Worm (Caenorhabditis elegans) whole organism, L2 larva: Measurements from ENCODE around the gene fars-3.

Source experiments
- C34F6.9 ChIP-seq: fragments of 150-350 bp; optimal IDR thresholded peaks from 2 replicates; lab custom pipeline; 2014; ENCODE audit warnings: missing biosample characterization, missing genetic modification characterization
- F13H6.1 ChIP-seq: sonication (generic microtip); optimal IDR thresholded peaks from 2 replicates; lab custom pipeline; 2016; ENCODE audit warnings: missing genetic modification characterization, missing compliant biosample characterization
- ZK546.5 ChIP-seq: sonication (generic microtip); optimal IDR thresholded peaks from 2 replicates; lab custom pipeline; 2017; ENCODE audit warnings: missing biosample characterization, missing genetic modification characterization
- alr-1 ChIP-seq: fragments of 150-350 bp; optimal IDR thresholded peaks from 2 replicates; lab custom pipeline; 2014; ENCODE audit warnings: missing biosample characterization, missing genetic modification characterization
- aly-2 ChIP-seq: fragments of 150-350 bp; optimal IDR thresholded peaks from 2 replicates; lab custom pipeline; 2014; ENCODE audit warnings: missing biosample characterization, missing genetic modification characterization
- ama-1 ChIP-seq: fragments of 150-350 bp; optimal IDR thresholded peaks from 2 replicates; lab custom pipeline; 2018; ENCODE audit warnings: inconsistent platforms
- blmp-1 ChIP-seq: sonication (generic microtip); optimal IDR thresholded peaks from 2 replicates; lab custom pipeline; 2017; ENCODE audit warnings: missing genetic modification characterization, mild to moderate bottlenecking, missing compliant biosample characterization, antibody characterized with exemption, moderate library complexity; ENCODE audit not compliant: insufficient read depth
- ceh-16 ChIP-seq: fragments of 150-350 bp; optimal IDR thresholded peaks from 2 replicates; lab custom pipeline; 2014; ENCODE audit warnings: missing biosample characterization, missing genetic modification characterization
- ceh-82 ChIP-seq: fragments of 150-350 bp; optimal IDR thresholded peaks from 2 replicates; lab custom pipeline; 2014; ENCODE audit warnings: missing biosample characterization, missing genetic modification characterization
- crh-2 ChIP-seq: sonication (generic microtip); optimal IDR thresholded peaks from 2 replicates; lab custom pipeline; 2017; ENCODE audit warnings: missing biosample characterization, missing genetic modification characterization
- dmd-4 ChIP-seq: sonication (generic microtip); optimal IDR thresholded peaks from 2 replicates; lab custom pipeline; 2017; ENCODE audit warnings: missing biosample characterization, missing genetic modification characterization
- egl-27 ChIP-seq: sonication (generic microtip); optimal IDR thresholded peaks from 3 replicates; lab custom pipeline; 2017; ENCODE audit warnings: missing biosample characterization, missing genetic modification reagents, missing genetic modification characterization
- elt-1 ChIP-seq: fragments of 150-350 bp; optimal IDR thresholded peaks from 2 replicates; lab custom pipeline; 2014; ENCODE audit warnings: missing biosample characterization, missing genetic modification characterization
- elt-3 ChIP-seq: sonication (generic microtip); optimal IDR thresholded peaks from 2 replicates; lab custom pipeline; 2017; ENCODE audit warnings: missing biosample characterization, missing genetic modification characterization
- fos-1 ChIP-seq: fragments of 150-350 bp; optimal IDR thresholded peaks from 2 replicates; lab custom pipeline; 2014; ENCODE audit warnings: missing biosample characterization, missing genetic modification characterization
- gmeb-1 ChIP-seq: fragments of 150-350 bp; optimal IDR thresholded peaks from 2 replicates; lab custom pipeline; 2014; ENCODE audit warnings: missing biosample characterization, missing genetic modification characterization
- lin-11 ChIP-seq: fragments of 150-350 bp; sonication (generic microtip); optimal IDR thresholded peaks from 2 replicates; lab custom pipeline; 2014; ENCODE audit warnings: missing biosample characterization, missing genetic modification characterization, inconsistent platforms, mixed read lengths
- lin-13 ChIP-seq: fragments of 150-350 bp; optimal IDR thresholded peaks from 2 replicates; lab custom pipeline; 2014; ENCODE audit warnings: missing biosample characterization, missing genetic modification reagents, missing genetic modification characterization
- lin-39 ChIP-seq: fragments of 150-350 bp; optimal IDR thresholded peaks from 2 replicates; lab custom pipeline; 2014; ENCODE audit warnings: missing biosample characterization, missing genetic modification reagents, missing genetic modification characterization
- lsy-2 ChIP-seq, 2 experiments: fragments of 150-350 bp in 1 of 2; sonication (generic microtip) in 1 of 2; optimal IDR thresholded peaks; 2 replicates each; lab custom pipeline; 2014 to 2017; ENCODE audit warnings: missing biosample characterization in 2 of 2, missing genetic modification characterization in 2 of 2
- mab-5 ChIP-seq: fragments of 150-350 bp; optimal IDR thresholded peaks from 2 replicates; lab custom pipeline; 2014; ENCODE audit warnings: missing biosample characterization, missing genetic modification characterization
- mbf-1 ChIP-seq: sonication (generic microtip); optimal IDR thresholded peaks from 2 replicates; lab custom pipeline; 2017; ENCODE audit warnings: missing biosample characterization, missing genetic modification characterization
- mdl-1 ChIP-seq, 2 experiments: fragments of 150-350 bp in 1 of 2; sonication (generic microtip) in 1 of 2; optimal IDR thresholded peaks; 2 replicates each; lab custom pipeline; 2017; ENCODE audit warnings: missing biosample characterization in 2 of 2, missing genetic modification characterization in 2 of 2
- nhr-10 ChIP-seq: sonication (generic microtip); optimal IDR thresholded peaks from 2 replicates; lab custom pipeline; 2017; ENCODE audit warnings: missing biosample characterization, missing genetic modification characterization
- nhr-11 ChIP-seq: fragments of 150-350 bp; optimal IDR thresholded peaks from 2 replicates; lab custom pipeline; 2014; ENCODE audit warnings: missing biosample characterization, missing genetic modification characterization
- nhr-12 ChIP-seq: fragments of 150-350 bp; optimal IDR thresholded peaks from 2 replicates; lab custom pipeline; 2014; ENCODE audit warnings: missing biosample characterization, missing genetic modification characterization
- nhr-21 ChIP-seq: fragments of 150-350 bp; optimal IDR thresholded peaks from 2 replicates; lab custom pipeline; 2014; ENCODE audit warnings: missing biosample characterization, missing genetic modification characterization
- nhr-23 ChIP-seq: fragments of 150-350 bp; optimal IDR thresholded peaks from 2 replicates; lab custom pipeline; 2014; ENCODE audit warnings: missing biosample characterization, missing genetic modification reagents, missing genetic modification characterization
- nhr-237 ChIP-seq: fragments of 150-350 bp; optimal IDR thresholded peaks from 2 replicates; lab custom pipeline; 2014; ENCODE audit warnings: missing biosample characterization, missing genetic modification characterization
- nhr-25 ChIP-seq: fragments of 150-350 bp; sonication (generic microtip); optimal IDR thresholded peaks from 3 replicates; lab custom pipeline; 2014; ENCODE audit warnings: missing biosample characterization, missing genetic modification characterization
- nhr-6 ChIP-seq: fragments of 150-350 bp; optimal IDR thresholded peaks from 2 replicates; lab custom pipeline; 2014; ENCODE audit warnings: missing biosample characterization, missing genetic modification characterization
- nhr-77 ChIP-seq: fragments of 150-350 bp; optimal IDR thresholded peaks from 2 replicates; lab custom pipeline; 2014; ENCODE audit warnings: missing biosample characterization, missing genetic modification characterization
- peb-1 ChIP-seq: fragments of 150-350 bp; optimal IDR thresholded peaks from 2 replicates; lab custom pipeline; 2014; ENCODE audit warnings: missing biosample characterization, missing genetic modification characterization
- sem-4 ChIP-seq: fragments of 150-350 bp; optimal IDR thresholded peaks from 2 replicates; lab custom pipeline; 2014; ENCODE audit warnings: missing biosample characterization, missing genetic modification reagents, missing genetic modification characterization
- skn-1 ChIP-seq: sonication (generic microtip); optimal IDR thresholded peaks from 2 replicates; lab custom pipeline; 2017; ENCODE audit warnings: missing biosample characterization, missing genetic modification characterization
- sma-3 ChIP-seq: sonication (generic microtip); optimal IDR thresholded peaks from 2 replicates; lab custom pipeline; 2016; ENCODE audit warnings: missing genetic modification reagents, missing genetic modification characterization, missing compliant biosample characterization
- sma-9 ChIP-seq, 2 experiments: fragments of 150-350 bp in 1 of 2; sonication (generic microtip) in 1 of 2; optimal IDR thresholded peaks; 2 replicates each; lab custom pipeline; 2014 to 2016; ENCODE audit warnings: missing genetic modification characterization in 2 of 2, mild to moderate bottlenecking in 1 of 2, missing biosample characterization in 1 of 2, missing compliant biosample characterization in 1 of 2, missing genetic modification reagents in 1 of 2, moderate library complexity in 1 of 2
- snpc-4 ChIP-seq: fragments of 150-350 bp; optimal IDR thresholded peaks from 2 replicates; lab custom pipeline; 2014; ENCODE audit warnings: missing biosample characterization, missing genetic modification characterization
- unc-55 ChIP-seq: fragments of 150-350 bp; sonication (generic microtip); optimal IDR thresholded peaks from 3 replicates; lab custom pipeline; 2014; ENCODE audit warnings: missing biosample characterization, missing genetic modification reagents, missing genetic modification characterization
- zag-1 ChIP-seq: fragments of 150-350 bp; optimal IDR thresholded peaks from 2 replicates; lab custom pipeline; 2014; ENCODE audit warnings: missing biosample characterization, missing genetic modification characterization
- ztf-1 ChIP-seq: fragments of 200-800 bp; sonication (Bioruptor generic); conservative IDR thresholded peaks from 2 replicates; pipeline ENCODE4 v1.3.6; 2022; ENCODE audit warnings: missing genetic modification characterization, missing compliant biosample characterization
- ztf-11 ChIP-seq: sonication (generic microtip); optimal IDR thresholded peaks from 2 replicates; lab custom pipeline; 2017; ENCODE audit warnings: missing biosample characterization, missing genetic modification characterization
- ztf-4 ChIP-seq: fragments of 150-350 bp; optimal IDR thresholded peaks from 2 replicates; lab custom pipeline; 2014; ENCODE audit warnings: missing biosample characterization, missing genetic modification characterization

Gene fars-3

ce11 chrII:8437035-8437434, 27.6 kb upstream of the fars-3 start, which contains the start of gene acp-3:
Gene acp-3, minus strand, starts transcription at chrII:8437135.
- TF ChIP-seq alr-1 (tag; lab: Kevin White, UChicago), result no peak

- TF ChIP-seq blmp-1 (peak; percentile 82), ztf-4 (tag; lab: Kevin White, UChicago) (no peak), nhr-25 (tag; lab: Kevin White, UChicago) (peak; percentile 46), dmd-4 (tag; lab: Kevin White, UChicago) (no peak)
Measured at ce11 chrII:8438791-8439287, 25.8 kb upstream of the fars-3 start, which contains the start of gene lips-10. Gene lips-10, plus strand, starts transcription at chrII:8439168.

ce11 chrII:8440097-8440496, 24.6 kb upstream of the fars-3 start:
- TF ChIP-seq snpc-4, result no peak
- TF ChIP-seq mdl-1 (tag; optimal IDR thresholded peaks at IDR 0.05; lab: Kevin White, UChicago), result no peak
- no peak for TF ChIP-seq nhr-6 (tag; lab: Kevin White, UChicago)
- no peak for TF ChIP-seq ztf-1 (GFP tag; lab: Robert Waterston, UW)
- no peak for TF ChIP-seq C34F6.9 (tag; lab: Kevin White, UChicago)
- TF ChIP-seq unc-55 (GFP tag; lab: Kevin White, UChicago), result no peak
- TF ChIP-seq nhr-237, result no peak
- TF ChIP-seq nhr-23, result no peak
- TF ChIP-seq mbf-1, result no peak
- no peak for TF ChIP-seq nhr-12 (tag; lab: Kevin White, UChicago)
- no peak for TF ChIP-seq ztf-11
- TF ChIP-seq zag-1, result no peak
- TF ChIP-seq ceh-82 (tag; lab: Kevin White, UChicago), result no peak
- no peak for TF ChIP-seq peb-1 (tag; lab: Kevin White, UChicago)
- no peak for TF ChIP-seq F13H6.1 (tag; lab: Kevin White, UChicago)
- peak; percentile 17 for TF ChIP-seq sma-9 (GFP tag; optimal IDR thresholded peaks at IDR 0.05; lab: Kevin White, UChicago)
- TF ChIP-seq sma-9 (tag; optimal IDR thresholded peaks at IDR 0.05; lab: Kevin White, UChicago), result no peak
- no peak for TF ChIP-seq skn-1 (tag; lab: Kevin White, UChicago)
- TF ChIP-seq lin-39 (tag; lab: Kevin White, UChicago), result no peak
- TF ChIP-seq nhr-21 (tag; lab: Kevin White, UChicago), result no peak
- no peak for TF ChIP-seq aly-2 (tag; lab: Kevin White, UChicago)
- TF ChIP-seq sma-3 (GFP tag; lab: Kevin White, UChicago), result no peak
- TF ChIP-seq blmp-1, result peak; percentile 47
- no peak for TF ChIP-seq nhr-77
- TF ChIP-seq nhr-11 (tag; lab: Kevin White, UChicago), result no peak
- no peak for TF ChIP-seq ama-1 (lab: Kevin White, UChicago)
- TF ChIP-seq lin-11 (tag; lab: Kevin White, UChicago), result no peak
- TF ChIP-seq gmeb-1 (tag; lab: Kevin White, UChicago), result no peak
- no peak for TF ChIP-seq mab-5 (tag; lab: Kevin White, UChicago)
- peak; percentile 74 for TF ChIP-seq nhr-25 (tag; lab: Kevin White, UChicago)
- TF ChIP-seq sem-4 (tag; lab: Kevin White, UChicago), result no peak
- no peak for TF ChIP-seq ZK546.5 (tag; lab: Kevin White, UChicago)
- TF ChIP-seq crh-2 (tag; lab: Kevin White, UChicago), result peak; percentile 7

- TF ChIP-seq ztf-1 (GFP tag; lab: Robert Waterston, UW) (no peak), elt-1 (no peak), lsy-2 (tag; optimal IDR thresholded peaks at IDR 0.05; lab: Kevin White, UChicago) (peak in 1 of 2 experiments; percentile 37), ztf-4 (tag; lab: Kevin White, UChicago) (no peak), sem-4 (tag; lab: Kevin White, UChicago) (no peak), nhr-12 (tag; lab: Kevin White, UChicago) (no peak), ZK546.5 (tag; lab: Kevin White, UChicago) (no peak), aly-2 (tag; lab: Kevin White, UChicago) (no peak), egl-27 (tag; lab: Kevin White, UChicago) (peak; percentile 40), mbf-1 (no peak), nhr-23 (no peak), alr-1 (tag; lab: Kevin White, UChicago) (no peak), dmd-4 (tag; lab: Kevin White, UChicago) (no peak), nhr-21 (tag; lab: Kevin White, UChicago) (peak; percentile 86), nhr-10 (tag; lab: Kevin White, UChicago) (no peak), C34F6.9 (tag; lab: Kevin White, UChicago) (no peak), nhr-77 (no peak), ceh-16 (tag; lab: Kevin White, UChicago) (no peak), zag-1 (no peak), fos-1 (tag; lab: Kevin White, UChicago) (peak; percentile 54), nhr-25 (tag; lab: Kevin White, UChicago) (peak; percentile 66), ceh-82 (tag; lab: Kevin White, UChicago) (no peak), mdl-1 (tag; optimal IDR thresholded peaks at IDR 0.05; lab: Kevin White, UChicago) (peak; percentile 5 to 20), lin-11 (tag; lab: Kevin White, UChicago) (no peak), sma-3 (GFP tag; lab: Kevin White, UChicago) (peak; percentile 85), F13H6.1 (tag; lab: Kevin White, UChicago) (peak; percentile 54), lin-13 (GFP tag; lab: Kevin White, UChicago) (no peak), blmp-1 (peak; percentile 50), sma-9 (GFP tag; optimal IDR thresholded peaks at IDR 0.05; lab: Kevin White, UChicago) (peak; percentile 90), sma-9 (tag; optimal IDR thresholded peaks at IDR 0.05; lab: Kevin White, UChicago) (no peak), elt-3 (no peak), crh-2 (tag; lab: Kevin White, UChicago) (no peak), skn-1 (tag; lab: Kevin White, UChicago) (no peak)
Measured at ce11 chrII:8440792-8441191, 23.9 kb upstream of the fars-3 start.
